Fruit fly (Drosophila melanogaster): ENCODE measurements around the gene noc.

Gene noc

dm6 chr2L:14519251-14519650 lies 28.6 kb downstream of the noc start:
- no peak for TF ChIP-seq CG10348 (GFP tag; IDR thresholded peaks at IDR 0.05)
- peak; percentile 43 for TF ChIP-seq CG8159 (tag; optimal IDR thresholded peaks at IDR 0.05)
- TF ChIP-seq CG17806 (tag; optimal IDR thresholded peaks at IDR 0.05) = peak; percentile 44
- TF ChIP-seq CG8301 (tag; optimal IDR thresholded peaks at IDR 0.05) = peak; percentile 2
- no peak for TF ChIP-seq Ets98B (GFP tag; IDR thresholded peaks at IDR 0.05)
- TF ChIP-seq gl (tag; optimal IDR thresholded peaks at IDR 0.05) = no peak
- peak; percentile 47 for TF ChIP-seq CG9948 (tag; optimal IDR thresholded peaks at IDR 0.05)
- peak; percentile 65 for TF ChIP-seq Pif1A (GFP tag; optimal IDR thresholded peaks at IDR 0.05)
- TF ChIP-seq D1 (tag; optimal IDR thresholded peaks at IDR 0.05) = no peak
- TF ChIP-seq Pif1B (GFP tag; optimal IDR thresholded peaks at IDR 0.05) = peak; percentile 30
- TF ChIP-seq CG34367 (tag; optimal IDR thresholded peaks at IDR 0.05) = peak; percentile 34
- TF ChIP-seq Snoo (tag; optimal IDR thresholded peaks at IDR 0.05) = peak; percentile 20
- TF ChIP-seq CG15710 (tag; optimal IDR thresholded peaks at IDR 0.05) = peak; percentile 51

- no peak for TF ChIP-seq CG4496 (GFP tag; IDR thresholded peaks at IDR 0.05)
- no peak for TF ChIP-seq D1 (tag; optimal IDR thresholded peaks at IDR 0.05)
- TF ChIP-seq fd96Ca (GFP tag; IDR thresholded peaks at IDR 0.05) = no peak
- TF ChIP-seq Ets98B (GFP tag; IDR thresholded peaks at IDR 0.05) = no peak
- TF ChIP-seq gl (tag; optimal IDR thresholded peaks at IDR 0.05) = no peak
- no peak for TF ChIP-seq CG17806 (tag; optimal IDR thresholded peaks at IDR 0.05)
- TF ChIP-seq Pif1A (GFP tag; optimal IDR thresholded peaks at IDR 0.05) = no peak
- TF ChIP-seq CG9948 (tag; optimal IDR thresholded peaks at IDR 0.05) = no peak
- TF ChIP-seq CG8301 (tag; optimal IDR thresholded peaks at IDR 0.05) = no peak
- TF ChIP-seq EcR (GFP tag; optimal IDR thresholded peaks at IDR 0.05) = no peak
- TF ChIP-seq rn (GFP tag; IDR thresholded peaks at IDR 0.05) = no peak
- TF ChIP-seq CG14655 (GFP tag; optimal IDR thresholded peaks at IDR 0.05) = no peak
- TF ChIP-seq CG13204 (GFP tag; optimal IDR thresholded peaks at IDR 0.05) = no peak
- TF ChIP-seq Pif1B (GFP tag; optimal IDR thresholded peaks at IDR 0.05) = no peak
- TF ChIP-seq CG15710 (tag; optimal IDR thresholded peaks at IDR 0.05) = no peak
Observed at dm6 chr2L:14520504-14520903, 29.8 kb downstream of the noc start.

- TF ChIP-seq CG32121 (GFP tag; IDR thresholded peaks at IDR 0.05) (peak; percentile 44; the same call in 1 of the 2 replicates), CG15710 (tag; optimal IDR thresholded peaks at IDR 0.05) (no peak), CG14655 (GFP tag; optimal IDR thresholded peaks at IDR 0.05) (peak; percentile 20), CG34367 (tag; optimal IDR thresholded peaks at IDR 0.05) (no peak), CG4496 (GFP tag; IDR thresholded peaks at IDR 0.05) (0 out of 3 replicates have a peak, but pooled peaks have one; percentile 16), D1 (tag; optimal IDR thresholded peaks at IDR 0.05) (no peak), CG8159 (tag; optimal IDR thresholded peaks at IDR 0.05) (no peak), Pif1A (GFP tag; optimal IDR thresholded peaks at IDR 0.05) (no peak), Snoo (tag; optimal IDR thresholded peaks at IDR 0.05) (no peak), CG12605 (GFP tag; IDR thresholded peaks at IDR 0.05) (peak; percentile 47; the same call in 1 of the 2 replicates), fd96Ca (GFP tag; IDR thresholded peaks at IDR 0.05) (peak; percentile 39; the same call in 1 of the 3 replicates), CG17806 (tag; optimal IDR thresholded peaks at IDR 0.05) (peak; percentile 20), gl (tag; optimal IDR thresholded peaks at IDR 0.05) (no peak), Pif1B (GFP tag; optimal IDR thresholded peaks at IDR 0.05) (no peak), EcR (GFP tag; optimal IDR thresholded peaks at IDR 0.05) (no peak), CG13204 (GFP tag; optimal IDR thresholded peaks at IDR 0.05) (no peak), CG8301 (tag; optimal IDR thresholded peaks at IDR 0.05) (peak; percentile 21), rn (GFP tag; IDR thresholded peaks at IDR 0.05) (no peak), CG9948 (tag; optimal IDR thresholded peaks at IDR 0.05) (no peak), Ets98B (GFP tag; IDR thresholded peaks at IDR 0.05) (no peak; the same call in 1 of the 2 replicates), CG10348 (GFP tag; IDR thresholded peaks at IDR 0.05) (no peak)
Observed at dm6 chr2L:14521472-14521871, 30.8 kb downstream of the noc start.

DNA sequence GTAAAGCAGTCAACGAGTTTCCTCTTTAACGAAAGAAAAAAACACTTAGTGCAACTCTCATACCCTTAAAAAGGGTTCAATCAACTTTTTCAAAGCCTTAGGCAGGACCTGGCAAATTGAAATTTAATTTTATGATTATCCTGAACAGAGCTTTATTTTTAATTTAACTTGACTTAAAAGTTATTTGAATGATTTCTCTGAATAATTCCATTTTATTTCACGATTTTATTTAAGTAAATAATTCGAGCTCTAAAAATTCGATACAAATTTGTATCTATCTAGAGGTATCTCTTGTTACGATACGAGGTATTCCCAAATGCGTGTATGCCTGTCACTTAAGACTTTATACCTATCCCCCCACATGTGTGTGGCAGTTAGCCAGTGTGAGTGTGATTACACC lies 33.1 kb downstream of the noc start:
- no peak for TF ChIP-seq CG12605 (GFP tag; IDR thresholded peaks at IDR 0.05)
- TF ChIP-seq CG4496 (GFP tag; IDR thresholded peaks at IDR 0.05) = no peak
- TF ChIP-seq CG17806 (tag; optimal IDR thresholded peaks at IDR 0.05) = peak; percentile 18
- TF ChIP-seq CG9948 (tag; optimal IDR thresholded peaks at IDR 0.05) = peak; percentile 23
- peak; percentile 2 for TF ChIP-seq Pif1A (GFP tag; optimal IDR thresholded peaks at IDR 0.05)
- TF ChIP-seq Snoo (tag; optimal IDR thresholded peaks at IDR 0.05) = no peak
- no peak for TF ChIP-seq fd96Ca (GFP tag; IDR thresholded peaks at IDR 0.05)
- TF ChIP-seq CG8301 (tag; optimal IDR thresholded peaks at IDR 0.05) = peak; percentile 13
- no peak for TF ChIP-seq Pif1B (GFP tag; optimal IDR thresholded peaks at IDR 0.05)
- TF ChIP-seq gl (tag; optimal IDR thresholded peaks at IDR 0.05) = peak; percentile 9
- TF ChIP-seq CG14655 (GFP tag; optimal IDR thresholded peaks at IDR 0.05) = peak; percentile 46
- TF ChIP-seq CG8159 (tag; optimal IDR thresholded peaks at IDR 0.05) = peak; percentile 43

DNA sequence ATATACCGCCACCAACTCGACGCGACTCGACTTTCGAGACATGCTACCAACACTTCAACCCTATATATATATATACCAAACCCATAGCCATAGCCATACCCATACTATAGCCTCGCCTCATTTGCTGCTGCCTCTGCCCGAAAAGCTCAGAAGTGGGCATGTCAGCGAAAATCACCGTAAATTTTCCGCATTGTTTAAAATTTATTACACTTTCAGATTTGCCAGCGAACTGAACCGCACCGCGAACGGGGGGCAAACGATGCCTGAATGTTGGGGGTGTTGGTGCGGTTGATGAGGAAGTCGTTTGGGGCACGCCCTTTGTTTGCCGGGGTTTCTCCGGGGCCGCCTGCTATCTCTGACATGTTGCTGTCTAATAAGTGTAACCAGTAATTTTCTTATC lies 33.6 kb downstream of the noc start, which contains the start of gene CG33648:
Gene CG33648, plus strand, starts transcription at position 69 of the 400 bp plus-strand sequence.
- TF ChIP-seq CG10348 (GFP tag; IDR thresholded peaks at IDR 0.05) (no peak), Pif1A (GFP tag; optimal IDR thresholded peaks at IDR 0.05) (no peak), CG8159 (tag; optimal IDR thresholded peaks at IDR 0.05) (no peak), CG8301 (tag; optimal IDR thresholded peaks at IDR 0.05) (no peak), Pif1B (GFP tag; optimal IDR thresholded peaks at IDR 0.05) (no peak), CG15710 (tag; optimal IDR thresholded peaks at IDR 0.05) (no peak), CG4496 (GFP tag; IDR thresholded peaks at IDR 0.05) (no peak), D1 (tag; optimal IDR thresholded peaks at IDR 0.05) (no peak), Ets98B (GFP tag; IDR thresholded peaks at IDR 0.05) (no peak), CG13204 (GFP tag; optimal IDR thresholded peaks at IDR 0.05) (no peak), CG12605 (GFP tag; IDR thresholded peaks at IDR 0.05) (no peak)

DNA sequence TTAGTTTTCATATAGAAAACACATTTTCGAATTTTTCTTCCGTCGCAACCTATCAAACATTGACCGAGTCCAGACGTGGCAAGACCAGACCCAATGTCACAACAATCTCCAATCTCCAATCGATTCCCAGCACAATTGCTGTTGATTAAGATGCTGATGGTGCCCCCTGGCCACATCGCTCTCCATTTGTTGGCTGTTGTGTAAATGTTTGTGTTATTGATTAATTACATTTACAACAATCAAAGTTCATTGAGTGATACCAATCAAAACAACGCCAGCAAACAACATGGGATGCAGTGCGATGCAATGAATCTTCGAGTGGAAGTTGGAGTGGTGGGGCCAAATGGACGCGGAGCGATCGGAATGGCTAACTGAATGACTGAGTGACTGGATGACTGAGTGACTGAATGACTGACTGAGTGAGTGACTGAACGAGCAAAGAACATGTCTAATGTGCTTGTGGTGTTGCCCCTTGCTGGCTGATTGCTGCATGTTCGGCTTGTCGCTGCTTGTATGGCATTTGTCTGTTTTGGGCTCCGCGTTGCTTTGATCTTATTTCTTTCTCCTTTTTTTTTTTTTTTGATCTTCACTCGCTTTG lies 36.6 kb downstream of the noc start:
- TF ChIP-seq CG8301 (tag; optimal IDR thresholded peaks at IDR 0.05) (no peak), CG13204 (GFP tag; optimal IDR thresholded peaks at IDR 0.05) (no peak), Ets98B (GFP tag; IDR thresholded peaks at IDR 0.05) (no peak), CG4496 (GFP tag; IDR thresholded peaks at IDR 0.05) (no peak), Snoo (tag; optimal IDR thresholded peaks at IDR 0.05) (no peak), CG14655 (GFP tag; optimal IDR thresholded peaks at IDR 0.05) (no peak), rn (GFP tag; IDR thresholded peaks at IDR 0.05) (no peak), fd96Ca (GFP tag; IDR thresholded peaks at IDR 0.05) (no peak), CG34367 (tag; optimal IDR thresholded peaks at IDR 0.05) (no peak), CG9948 (tag; optimal IDR thresholded peaks at IDR 0.05) (no peak), gl (tag; optimal IDR thresholded peaks at IDR 0.05) (no peak), CG17806 (tag; optimal IDR thresholded peaks at IDR 0.05) (no peak), EcR (GFP tag; optimal IDR thresholded peaks at IDR 0.05) (no peak), CG15710 (tag; optimal IDR thresholded peaks at IDR 0.05) (no peak), D1 (tag; optimal IDR thresholded peaks at IDR 0.05) (no peak), CG12605 (GFP tag; IDR thresholded peaks at IDR 0.05) (no peak), Pif1B (GFP tag; optimal IDR thresholded peaks at IDR 0.05) (no peak)

Measured in whole organism, pupa.